Worm (Caenorhabditis elegans) whole organism, mixed stage, embryonic: ENCODE measurements around the gene trx-3.

ENCODE experiments used
- bed-3 ChIP-seq: fragments of 200-800 bp; sonication (Bioruptor generic); optimal IDR thresholded peaks from 3 replicates; lab custom pipeline; 2018; ENCODE audit warnings: mild to moderate bottlenecking, missing genetic modification characterization, moderate library complexity, missing compliant biosample characterization
- ceh-43 ChIP-seq: fragments of 200-800 bp; sonication (Bioruptor generic); optimal IDR thresholded peaks from 2 replicates; lab custom pipeline; 2018; ENCODE audit warnings: mild to moderate bottlenecking, missing genetic modification characterization, moderate library complexity, missing compliant biosample characterization
- ces-1 ChIP-seq: fragments of 150-350 bp; optimal IDR thresholded peaks from 2 replicates; lab custom pipeline; 2014; ENCODE audit warnings: missing biosample characterization, missing genetic modification reagents, missing genetic modification characterization
- elt-1 ChIP-seq: sonication (generic microtip); optimal IDR thresholded peaks from 2 replicates; lab custom pipeline; 2017; ENCODE audit warnings: missing genetic modification characterization, mild to moderate bottlenecking, missing compliant biosample characterization, antibody characterized with exemption, moderate library complexity, borderline replicate concordance; ENCODE audit not compliant: insufficient read depth
- lin-13 ChIP-seq: fragments of 150-350 bp; optimal IDR thresholded peaks from 2 replicates; lab custom pipeline; 2014; ENCODE audit warnings: missing biosample characterization, missing genetic modification characterization
- lin-32 ChIP-seq: fragments of 200-800 bp; sonication (Bioruptor generic); optimal IDR thresholded peaks from 2 replicates; lab custom pipeline; 2018; ENCODE audit warnings: mild to moderate bottlenecking, missing genetic modification characterization, missing compliant biosample characterization
- nhr-12 ChIP-seq: fragments of 150-350 bp; optimal IDR thresholded peaks from 2 replicates; lab custom pipeline; 2014; ENCODE audit warnings: missing biosample characterization, missing genetic modification characterization
- nhr-76 ChIP-seq: sonication (generic microtip); optimal IDR thresholded peaks from 2 replicates; lab custom pipeline; 2017; ENCODE audit warnings: missing biosample characterization, missing genetic modification characterization
- pha-4 ChIP-seq: fragments of 150-350 bp; optimal IDR thresholded peaks from 2 replicates; lab custom pipeline; 2018; ENCODE audit warnings: missing biosample characterization, missing genetic modification reagents, missing genetic modification characterization
- sptf-1 ChIP-seq: sonication (generic microtip); optimal IDR thresholded peaks from 2 replicates; lab custom pipeline; 2017; ENCODE audit warnings: mild to moderate bottlenecking, missing genetic modification characterization, moderate library complexity, missing compliant biosample characterization
- unc-39 ChIP-seq: fragments of 150-350 bp; optimal IDR thresholded peaks from 2 replicates; lab custom pipeline; 2014; ENCODE audit warnings: missing biosample characterization, missing genetic modification characterization
- ztf-11 ChIP-seq: fragments of 150-350 bp; optimal IDR thresholded peaks from 2 replicates; lab custom pipeline; 2014; ENCODE audit warnings: missing biosample characterization, missing genetic modification characterization

ce11 chrIV:4469770-4470709 is 16.8 kb upstream of the trx-3 start:
- TF ChIP-seq nhr-76 (tag; lab: Kevin White, UChicago) (no peak), lin-13 (tag; lab: Kevin White, UChicago) (no peak), pha-4 (peak; percentile 50), ces-1 (GFP tag; lab: Kevin White, UChicago) (no peak), sptf-1 (tag; lab: Kevin White, UChicago) (no peak), elt-1 (tag; lab: Kevin White, UChicago) (no peak), unc-39 (no peak), bed-3 (GFP tag; lab: Kevin White, UChicago) (no peak), lin-32 (GFP tag; lab: Kevin White, UChicago) (no peak), ztf-11 (tag; lab: Kevin White, UChicago) (no peak), nhr-12 (tag; lab: Kevin White, UChicago) (no peak), ceh-43 (GFP tag; lab: Kevin White, UChicago) (no peak)
